Worm (Caenorhabditis elegans) whole organism, L2 larva: ENCODE data around the gene nsun-1.

Experiments
- aly-2 ChIP-seq: fragments of 150-350 bp; optimal IDR thresholded peaks from 2 replicates; lab custom pipeline; 2014; ENCODE audit warnings: missing biosample characterization, missing genetic modification characterization
- elt-1 ChIP-seq: fragments of 150-350 bp; optimal IDR thresholded peaks from 2 replicates; lab custom pipeline; 2014; ENCODE audit warnings: missing biosample characterization, missing genetic modification characterization
- lin-13 ChIP-seq: fragments of 150-350 bp; optimal IDR thresholded peaks from 2 replicates; lab custom pipeline; 2014; ENCODE audit warnings: missing biosample characterization, missing genetic modification reagents, missing genetic modification characterization
- nhr-12 ChIP-seq: fragments of 150-350 bp; optimal IDR thresholded peaks from 2 replicates; lab custom pipeline; 2014; ENCODE audit warnings: missing biosample characterization, missing genetic modification characterization
- skn-1 ChIP-seq: sonication (generic microtip); optimal IDR thresholded peaks from 2 replicates; lab custom pipeline; 2017; ENCODE audit warnings: missing biosample characterization, missing genetic modification characterization
- snpc-4 ChIP-seq: fragments of 150-350 bp; optimal IDR thresholded peaks from 2 replicates; lab custom pipeline; 2014; ENCODE audit warnings: missing biosample characterization, missing genetic modification characterization
- unc-39 ChIP-seq: fragments of 150-350 bp; optimal IDR thresholded peaks from 2 replicates; lab custom pipeline; 2014; ENCODE audit warnings: missing biosample characterization, missing genetic modification characterization
- unc-62 ChIP-seq: fragments of 150-350 bp; optimal IDR thresholded peaks from 2 replicates; lab custom pipeline; 2014; ENCODE audit warnings: missing biosample characterization, missing genetic modification reagents, missing genetic modification characterization
- ztf-11 ChIP-seq: sonication (generic microtip); optimal IDR thresholded peaks from 2 replicates; lab custom pipeline; 2017; ENCODE audit warnings: missing biosample characterization, missing genetic modification characterization

- TF ChIP-seq lin-13 (no peak), ztf-11 (tag; lab: Kevin White, UChicago) (no peak), nhr-12 (tag; lab: Kevin White, UChicago) (no peak), skn-1 (tag; lab: Kevin White, UChicago) (no peak), elt-1 (no peak), snpc-4 (tag; lab: Kevin White, UChicago) (no peak), aly-2 (tag; lab: Kevin White, UChicago) (no peak), unc-62 (GFP tag; lab: Kevin White, UChicago) (no peak), unc-39 (tag; lab: Kevin White, UChicago) (no peak)
Measured at ce11 chrII:470375-470774, 5.4 kb downstream of the nsun-1 start, which contains the start of gene tomm-22.
